Worm (Caenorhabditis elegans) whole organism, early embryonic: ENCODE data around the gene R08F11.1.

Source experiments
- ama-1 ChIP-seq: fragments of 150-350 bp; optimal IDR thresholded peaks from 2 replicates; lab custom pipeline; 2014
- ceh-13 ChIP-seq: fragments of 200-800 bp; sonication (Bioruptor generic); optimal IDR thresholded peaks from 2 replicates; lab custom pipeline; 2018; ENCODE audit warnings: mild to moderate bottlenecking, missing genetic modification characterization, missing compliant biosample characterization
- ets-7 ChIP-seq: sonication (generic microtip); optimal IDR thresholded peaks from 2 replicates; lab custom pipeline; 2016; ENCODE audit warnings: missing genotype, missing genetic modification characterization, missing compliant biosample characterization
- flt-1 ChIP-seq: fragments of 200-800 bp; sonication (Bioruptor generic); IDR thresholded peaks from 2 replicates; pipeline ENCODE4 v1.3.6; 2022; ENCODE audit warnings: missing genetic modification characterization, missing compliant biosample characterization
- pes-1 ChIP-seq: fragments of 200-800 bp; sonication (Bioruptor generic); IDR thresholded peaks from 2 replicates; pipeline ENCODE4 v1.3.6; 2022; ENCODE audit warnings: missing genetic modification reagents, missing genetic modification characterization, missing compliant biosample characterization
- sea-1 ChIP-seq: fragments of 200-800 bp; sonication (Bioruptor generic); conservative IDR thresholded peaks from 2 replicates; pipeline ENCODE4 v1.3.6; 2022; ENCODE audit warnings: missing genetic modification characterization, missing compliant biosample characterization

- TF ChIP-seq ceh-13 (no peak), ama-1 (no peak), sea-1 (no peak), pes-1 (GFP tag; lab: Robert Waterston, UW) (no peak), ets-7 (tag; lab: Kevin White, UChicago) (no peak), flt-1 (GFP tag; lab: Robert Waterston, UW) (no peak)
Observed at ce11 chrV:3771437-3772256, 12.4 kb downstream of the R08F11.1 start, which contains the start of the genes R08E5.1 and rips-1.
